Worm (Caenorhabditis elegans) whole organism, midembryonic: ENCODE results near the gene F02C12.3.

Experiments used
- T22C8.4 ChIP-seq: fragments of 200-800 bp; sonication (Bioruptor generic); IDR thresholded peaks from 2 replicates; pipeline ENCODE4 v1.3.6; 2022; ENCODE audit warnings: missing genetic modification characterization, missing compliant biosample characterization
- cog-1 ChIP-seq: sonication (generic microtip); optimal IDR thresholded peaks from 2 replicates; lab custom pipeline; 2016; ENCODE audit warnings: missing genetic modification characterization, missing compliant biosample characterization
- flt-1 ChIP-seq: fragments of 200-800 bp; sonication (Bioruptor generic); IDR thresholded peaks from 2 replicates; pipeline ENCODE4 v1.3.6; 2022; ENCODE audit warnings: missing genetic modification characterization, missing compliant biosample characterization
- klf-2 ChIP-seq: fragments of 200-800 bp; sonication (Bioruptor generic); conservative IDR thresholded peaks from 2 replicates; pipeline ENCODE4 v1.3.6; 2022; ENCODE audit warnings: missing genetic modification reagents, missing genetic modification characterization, missing compliant biosample characterization
- med-1 ChIP-seq: sonication (generic microtip); optimal IDR thresholded peaks from 2 replicates; lab custom pipeline; 2017; ENCODE audit warnings: missing genetic modification characterization, mild to moderate bottlenecking, missing compliant biosample characterization, antibody characterized with exemption, missing genetic modification reagents; ENCODE audit not compliant: insufficient read depth
- ref-1 ChIP-seq: fragments of 200-800 bp; sonication (Bioruptor generic); conservative IDR thresholded peaks from 2 replicates; pipeline ENCODE4 v1.3.6; 2022; ENCODE audit warnings: missing genetic modification reagents, missing genetic modification characterization, missing compliant biosample characterization
- tab-1 ChIP-seq: fragments of 200-800 bp; sonication (Bioruptor generic); IDR thresholded peaks from 2 replicates; pipeline ENCODE4 v1.3.6; 2022; ENCODE audit warnings: missing genetic modification characterization, missing compliant biosample characterization
- ztf-23 ChIP-seq: fragments of 200-800 bp; sonication (Bioruptor generic); IDR thresholded peaks from 2 replicates; pipeline ENCODE4 v1.3.6; 2022; ENCODE audit warnings: missing genetic modification reagents, missing genetic modification characterization, missing compliant biosample characterization
- ztf-29 ChIP-seq: fragments of 200-800 bp; sonication (Bioruptor generic); IDR thresholded peaks from 2 replicates; pipeline ENCODE4 v1.3.6; 2022; ENCODE audit warnings: missing genetic modification reagents, missing genetic modification characterization, missing compliant biosample characterization

The F02C12.3 gene

DNA sequence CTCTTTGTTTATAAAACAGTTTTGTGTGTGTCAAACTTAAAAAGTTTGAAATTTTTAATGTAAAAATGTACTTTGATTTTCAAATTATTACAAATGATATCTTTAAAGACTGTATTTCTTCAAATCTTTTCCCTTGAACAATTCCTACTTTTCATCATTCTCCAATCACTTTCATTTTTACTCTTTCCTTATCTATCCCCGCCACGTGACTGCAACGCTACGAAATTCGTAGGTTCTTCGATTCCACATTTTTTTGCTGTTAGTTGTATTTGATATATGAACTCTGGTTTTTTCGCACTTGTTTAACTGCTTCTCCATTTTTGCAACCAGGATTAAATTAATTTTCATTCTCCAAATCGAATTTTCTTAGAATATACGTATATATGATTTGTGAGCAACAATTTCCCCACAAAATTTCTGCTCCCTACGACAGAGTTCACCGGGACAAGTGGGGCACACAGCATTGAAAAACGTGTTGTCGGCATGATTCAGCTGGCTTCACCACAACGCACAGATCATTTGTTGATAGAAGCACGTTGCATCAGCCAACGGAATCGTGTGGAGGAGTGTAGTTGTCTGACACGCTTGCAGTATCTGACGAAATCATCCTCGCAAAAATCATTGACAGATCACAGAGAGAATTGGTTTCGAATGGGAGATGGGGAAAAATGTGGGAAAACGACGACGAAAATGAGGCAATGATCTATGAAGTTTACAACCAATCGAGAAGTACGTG, 41.9 kb upstream of the F02C12.3 start:
- TF ChIP-seq med-1 (GFP tag; lab: Kevin White, UChicago) (no peak), tab-1 (GFP tag; lab: Robert Waterston, UW) (no peak), T22C8.4 (GFP tag; lab: Robert Waterston, UW) (no peak), ztf-23 (no peak), flt-1 (GFP tag; lab: Robert Waterston, UW) (no peak), ref-1 (GFP tag; lab: Robert Waterston, UW) (no peak), cog-1 (tag; lab: Kevin White, UChicago) (no peak), ztf-29 (GFP tag; lab: Robert Waterston, UW) (no peak), klf-2 (GFP tag; lab: Robert Waterston, UW) (no peak)

DNA sequence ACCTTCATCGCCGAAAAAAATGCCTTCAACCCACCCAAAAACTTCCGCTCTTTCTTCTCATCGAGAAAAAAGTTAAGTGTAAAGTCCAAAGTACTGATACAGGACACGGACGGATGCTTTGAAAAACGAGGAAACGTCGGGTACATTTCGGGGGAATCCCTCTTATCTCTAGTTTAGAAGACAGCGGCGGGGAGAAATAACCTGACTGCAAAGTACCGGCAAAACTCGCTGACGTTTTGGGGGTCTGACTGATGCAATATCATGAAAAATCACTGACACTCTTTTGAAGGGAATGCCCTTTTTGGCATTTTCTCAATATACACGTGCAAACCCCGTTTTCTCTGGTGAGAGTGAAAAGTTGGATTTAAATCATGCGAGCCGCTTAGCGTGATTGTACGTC, 40.3 kb upstream of the F02C12.3 start:
- no peak for TF ChIP-seq T22C8.4 (GFP tag; lab: Robert Waterston, UW)
- TF ChIP-seq ref-1 (GFP tag; lab: Robert Waterston, UW) = no peak
- no peak for TF ChIP-seq med-1 (GFP tag; lab: Kevin White, UChicago)
- TF ChIP-seq klf-2 (GFP tag; lab: Robert Waterston, UW) = no peak
- no peak for TF ChIP-seq ztf-29 (GFP tag; lab: Robert Waterston, UW)
- TF ChIP-seq flt-1 (GFP tag; lab: Robert Waterston, UW) = no peak
- TF ChIP-seq tab-1 (GFP tag; lab: Robert Waterston, UW) = no peak
- no peak for TF ChIP-seq ztf-23
- TF ChIP-seq cog-1 (tag; lab: Kevin White, UChicago) = no peak

ce11 chrX:13357673-13358072, 39.1 kb upstream of the F02C12.3 start:
- TF ChIP-seq ztf-29 (GFP tag; lab: Robert Waterston, UW) = no peak
- TF ChIP-seq ztf-23 = no peak
- no peak for TF ChIP-seq cog-1 (tag; lab: Kevin White, UChicago)
- TF ChIP-seq flt-1 (GFP tag; lab: Robert Waterston, UW) = no peak
- TF ChIP-seq med-1 (GFP tag; lab: Kevin White, UChicago) = no peak
- no peak for TF ChIP-seq ref-1 (GFP tag; lab: Robert Waterston, UW)
- no peak for TF ChIP-seq T22C8.4 (GFP tag; lab: Robert Waterston, UW)
- no peak for TF ChIP-seq klf-2 (GFP tag; lab: Robert Waterston, UW)
- no peak for TF ChIP-seq tab-1 (GFP tag; lab: Robert Waterston, UW)

DNA sequence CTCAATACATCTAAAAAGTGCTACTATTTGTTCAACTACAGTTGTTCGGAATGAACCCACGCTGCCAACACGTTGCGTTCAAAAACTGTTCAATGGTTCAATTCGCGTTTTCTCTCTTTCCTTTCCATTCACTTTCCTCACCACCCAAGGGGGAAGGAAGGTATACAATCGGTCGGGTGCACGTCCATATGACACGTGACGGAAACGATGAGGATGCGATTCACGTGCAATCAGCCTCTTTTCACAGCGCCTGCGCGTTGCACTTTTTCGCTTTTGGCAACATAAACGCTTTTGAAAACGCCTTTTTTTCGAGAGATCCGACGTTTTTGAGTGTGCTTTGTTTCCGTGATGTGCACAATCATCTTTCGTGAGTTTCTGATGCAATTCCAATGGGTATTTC, 38.2 kb upstream of the F02C12.3 start:
- TF ChIP-seq klf-2 (GFP tag; lab: Robert Waterston, UW) (no peak), T22C8.4 (GFP tag; lab: Robert Waterston, UW) (no peak), flt-1 (GFP tag; lab: Robert Waterston, UW) (no peak), med-1 (GFP tag; lab: Kevin White, UChicago) (no peak), ref-1 (GFP tag; lab: Robert Waterston, UW) (no peak), cog-1 (tag; lab: Kevin White, UChicago) (no peak)

DNA sequence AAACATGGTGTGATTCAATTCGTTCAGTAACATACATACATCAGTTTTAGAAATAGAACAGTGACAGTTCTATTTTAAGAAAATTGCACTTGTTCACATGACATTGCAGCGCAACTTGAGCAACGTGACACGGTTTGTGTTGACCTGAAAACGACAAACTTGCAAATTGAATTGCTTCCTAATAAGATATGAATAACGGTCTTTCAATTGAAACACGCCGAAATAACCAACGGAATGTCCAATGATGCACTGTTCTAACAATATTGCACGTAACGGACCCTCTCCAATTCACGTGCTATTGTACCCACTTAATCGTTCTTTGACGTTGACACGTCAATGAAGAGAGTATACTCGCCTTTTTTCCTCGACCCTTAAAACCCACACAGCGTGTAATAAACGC, 37.0 kb upstream of the F02C12.3 start:
- TF ChIP-seq med-1 (GFP tag; lab: Kevin White, UChicago) = no peak
- TF ChIP-seq ref-1 (GFP tag; lab: Robert Waterston, UW) = no peak
- no peak for TF ChIP-seq T22C8.4 (GFP tag; lab: Robert Waterston, UW)
- no peak for TF ChIP-seq cog-1 (tag; lab: Kevin White, UChicago)
- no peak for TF ChIP-seq tab-1 (GFP tag; lab: Robert Waterston, UW)
- TF ChIP-seq flt-1 (GFP tag; lab: Robert Waterston, UW) = no peak
- no peak for TF ChIP-seq ztf-29 (GFP tag; lab: Robert Waterston, UW)
- TF ChIP-seq ztf-23 = no peak
- TF ChIP-seq klf-2 (GFP tag; lab: Robert Waterston, UW) = no peak

ce11 chrX:13360632-13361031, 36.1 kb upstream of the F02C12.3 start:
- no peak for TF ChIP-seq tab-1 (GFP tag; lab: Robert Waterston, UW)
- TF ChIP-seq med-1 (GFP tag; lab: Kevin White, UChicago) = no peak
- TF ChIP-seq klf-2 (GFP tag; lab: Robert Waterston, UW) = no peak
- TF ChIP-seq ztf-29 (GFP tag; lab: Robert Waterston, UW) = no peak
- TF ChIP-seq T22C8.4 (GFP tag; lab: Robert Waterston, UW) = no peak
- no peak for TF ChIP-seq ref-1 (GFP tag; lab: Robert Waterston, UW)
- no peak for TF ChIP-seq cog-1 (tag; lab: Kevin White, UChicago)
- no peak for TF ChIP-seq flt-1 (GFP tag; lab: Robert Waterston, UW)

- no peak for TF ChIP-seq T22C8.4 (GFP tag; lab: Robert Waterston, UW)
- TF ChIP-seq med-1 (GFP tag; lab: Kevin White, UChicago) = no peak
- TF ChIP-seq ref-1 (GFP tag; lab: Robert Waterston, UW) = no peak
- no peak for TF ChIP-seq cog-1 (tag; lab: Kevin White, UChicago)
- TF ChIP-seq ztf-29 (GFP tag; lab: Robert Waterston, UW) = no peak
- no peak for TF ChIP-seq klf-2 (GFP tag; lab: Robert Waterston, UW)
- TF ChIP-seq flt-1 (GFP tag; lab: Robert Waterston, UW) = no peak
- TF ChIP-seq tab-1 (GFP tag; lab: Robert Waterston, UW) = no peak
- no peak for TF ChIP-seq ztf-23
These were observed 34.3 kb upstream of the F02C12.3 start, which contains the start of gene C49F8.15 for ce11 chrX:13362486-13362885. C49F8.15 (minus strand) TSS chrX:13362586.

ce11 chrX:13364897-13365296, 31.9 kb upstream of the F02C12.3 start, which contains the start of gene C49F8.1:
C49F8.1 (minus strand) TSS chrX:13364997.
- TF ChIP-seq tab-1 (GFP tag; lab: Robert Waterston, UW) = no peak

ce11 chrX:13366955-13367354, 29.8 kb upstream of the F02C12.3 start:
- TF ChIP-seq ztf-29 (GFP tag; lab: Robert Waterston, UW) (no peak), med-1 (GFP tag; lab: Kevin White, UChicago) (no peak), T22C8.4 (GFP tag; lab: Robert Waterston, UW) (no peak), cog-1 (tag; lab: Kevin White, UChicago) (no peak), tab-1 (GFP tag; lab: Robert Waterston, UW) (no peak), klf-2 (GFP tag; lab: Robert Waterston, UW) (no peak), flt-1 (GFP tag; lab: Robert Waterston, UW) (no peak), ztf-23 (no peak)
